Fruit fly (Drosophila melanogaster) whole organism, pupa: ENCODE results near the gene Dref.

Experiments used
- CG12605 ChIP-seq: fragments of 200-800 bp; sonication (Bioruptor generic); IDR thresholded peaks from 2 replicates; pipeline ENCODE4 v1.3.6; 2022; ENCODE audit warnings: missing biosample characterization, missing genetic modification characterization
- CG14655 ChIP-seq: fragments of 200-800 bp; sonication (Bioruptor generic); optimal IDR thresholded peaks from 3 replicates; lab custom pipeline; 2017; ENCODE audit warnings: mild to moderate bottlenecking, missing biosample characterization, missing genetic modification reagents, missing genetic modification characterization
- Pif1A ChIP-seq: fragments of 200-800 bp; sonication (Bioruptor generic); optimal IDR thresholded peaks from 3 replicates; lab custom pipeline; 2016; ENCODE audit warnings: missing biosample characterization, missing genetic modification characterization
- gl ChIP-seq: fragments of 200-800 bp; sonication (Bioruptor generic); optimal IDR thresholded peaks from 2 replicates; lab custom pipeline; 2018; ENCODE audit warnings: missing biosample characterization, mild to moderate bottlenecking, missing genetic modification characterization

DNA sequence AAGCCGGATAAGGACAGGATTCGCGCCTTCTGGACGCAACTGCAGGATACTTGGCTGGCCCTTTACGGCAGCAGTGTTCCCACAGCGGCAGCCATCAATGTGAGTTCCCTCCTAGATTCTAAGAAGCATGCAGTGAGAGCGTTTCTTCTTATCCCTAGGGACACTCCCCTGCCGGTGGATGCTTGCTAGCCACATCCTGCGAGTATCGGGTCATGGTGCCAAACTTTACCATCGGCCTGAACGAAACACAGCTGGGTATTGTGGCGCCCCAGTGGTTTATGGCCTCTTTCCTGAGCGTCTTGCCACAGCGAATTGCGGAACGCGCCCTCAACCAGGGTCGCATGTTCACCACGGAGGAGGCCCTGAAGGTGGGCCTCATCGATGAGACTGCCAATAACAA, 47.8 kb downstream of the Dref start:
- TF ChIP-seq Pif1A = no peak
- TF ChIP-seq gl (tag; lab: Kevin White, UChicago) = no peak
- no peak for TF ChIP-seq CG12605 (GFP tag; lab: Robert Waterston, UW)
- no peak for TF ChIP-seq CG14655 (GFP tag; lab: Kevin White, UChicago)
